Worm (Caenorhabditis elegans) whole organism, late embryonic: ENCODE results near the gene B0280.7.

Experiments
- ceh-9 ChIP-seq: sonication (generic microtip); optimal IDR thresholded peaks from 2 replicates; lab custom pipeline; 2016; ENCODE audit warnings: mild to moderate bottlenecking, missing genetic modification characterization, inconsistent platforms, missing compliant biosample characterization
- ets-4 ChIP-seq: sonication (generic microtip); optimal IDR thresholded peaks from 2 replicates; lab custom pipeline; 2016; ENCODE audit warnings: missing genetic modification characterization, missing compliant biosample characterization
- fkh-10 ChIP-seq: fragments of 150-350 bp; optimal IDR thresholded peaks from 2 replicates; lab custom pipeline; 2014; ENCODE audit warnings: missing biosample characterization, missing genetic modification reagents, missing genetic modification characterization
- lin-11 ChIP-seq: fragments of 200-800 bp; sonication (Bioruptor generic); optimal IDR thresholded peaks from 2 replicates; lab custom pipeline; 2018; ENCODE audit warnings: mild to moderate bottlenecking, missing genetic modification characterization, missing compliant biosample characterization
- pha-4 ChIP-seq: fragments of 150-350 bp; optimal IDR thresholded peaks from 2 replicates; lab custom pipeline; 2018; ENCODE audit warnings: missing biosample characterization, missing genetic modification reagents, missing genetic modification characterization
- sox-4 ChIP-seq: sonication (generic microtip); optimal IDR thresholded peaks from 2 replicates; lab custom pipeline; 2017; ENCODE audit warnings: mild to moderate bottlenecking, missing genetic modification characterization, inconsistent platforms, missing compliant biosample characterization
- ttx-3 ChIP-seq: sonication (generic microtip); optimal IDR thresholded peaks from 2 replicates; lab custom pipeline; 2016; ENCODE audit warnings: missing genetic modification reagents, missing genetic modification characterization, missing compliant biosample characterization

DNA sequence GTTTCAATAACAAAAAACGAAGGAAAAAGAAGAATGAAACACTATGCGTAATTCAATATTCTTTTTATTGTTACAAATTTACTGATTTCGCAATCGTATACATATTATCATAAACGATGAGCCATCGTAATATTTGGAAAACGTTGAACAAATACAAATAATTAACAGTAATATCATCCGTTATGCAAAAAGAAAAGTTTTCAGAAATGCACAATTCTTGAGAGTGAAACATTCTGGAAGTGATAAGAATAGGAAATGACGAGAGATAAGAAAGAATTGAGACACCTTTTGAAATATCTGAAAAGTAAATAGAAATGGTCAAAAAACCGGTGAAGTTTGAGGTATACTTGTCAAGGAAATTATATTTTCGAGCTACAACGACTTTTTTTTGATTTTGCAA, 30.2 kb downstream of the B0280.7 start:
- no peak for TF ChIP-seq sox-4 (tag; lab: Kevin White, UChicago)
- TF ChIP-seq ets-4 (tag; lab: Kevin White, UChicago), result no peak
- no peak for TF ChIP-seq fkh-10 (GFP tag; lab: Kevin White, UChicago)
- no peak for TF ChIP-seq ttx-3 (tag; lab: Kevin White, UChicago)
- TF ChIP-seq ceh-9, result no peak
- TF ChIP-seq pha-4 (tag; lab: Kevin White, UChicago), result no peak
- TF ChIP-seq lin-11, result no peak
